Worm (Caenorhabditis elegans) whole organism, L4/young adult: ENCODE results near the gene btb-10.

Experiments used
- W03F9.2 ChIP-seq: fragments of 150-350 bp; optimal IDR thresholded peaks from 2 replicates; lab custom pipeline; 2014; ENCODE audit warnings: missing biosample characterization, missing genetic modification characterization
- dao-5 ChIP-seq: sonication (generic microtip); optimal IDR thresholded peaks from 2 replicates; lab custom pipeline; 2016; ENCODE audit warnings: missing genotype, missing genetic modification characterization, moderate library complexity, missing compliant biosample characterization

DNA sequence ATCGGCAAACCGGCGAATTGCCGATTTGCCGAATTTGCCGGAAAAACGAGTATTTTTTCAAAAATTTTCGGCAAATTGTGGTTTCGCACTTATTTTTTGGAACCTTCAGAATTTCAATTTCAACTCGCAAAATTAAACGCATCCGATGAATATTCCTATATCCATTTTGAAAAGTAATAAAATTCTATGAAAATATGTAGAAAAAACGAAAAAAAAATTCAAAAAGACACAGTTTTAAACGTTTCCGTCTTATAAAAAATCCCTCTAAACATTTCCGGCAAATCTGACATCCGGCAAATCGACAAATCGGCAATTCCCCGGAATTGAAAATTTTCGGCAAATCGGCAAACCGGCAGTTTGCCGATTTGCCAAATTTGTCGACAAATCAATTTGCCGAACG lies 14.9 kb downstream of the btb-10 start, which contains the start of gene str-148:
- TF ChIP-seq dao-5 (tag; lab: Kevin White, UChicago): no peak
- TF ChIP-seq W03F9.2 (tag; lab: Kevin White, UChicago): no peak
